Fruit fly (Drosophila melanogaster): Measurements from ENCODE around the gene CG4907.

Gene CG4907

dm6 chr3R:22750534-22750947 is 40.0 kb upstream of the CG4907 start, which contains the start of the genes rumi, CG7029 and Usp12-46 (continued):
- TF ChIP-seq CG6854 (GFP tag; optimal IDR thresholded peaks at IDR 0.05): no peak
- peak; percentile 90 for TF ChIP-seq lab (GFP tag; optimal IDR thresholded peaks at IDR 0.05)
- no peak for TF ChIP-seq tio (GFP tag; optimal IDR thresholded peaks at IDR 0.05)
- peak; percentile 78 for TF ChIP-seq stc (GFP tag; IDR thresholded peaks at IDR 0.05)
- peak; percentile 86 for TF ChIP-seq CG11456 (GFP tag; IDR thresholded peaks at IDR 0.05)
- peak; percentile 87 for TF ChIP-seq Atf-2 (GFP tag; optimal IDR thresholded peaks at IDR 0.05)
- peak; percentile 80 for TF ChIP-seq Max (GFP tag; optimal IDR thresholded peaks at IDR 0.05)
- peak; percentile 88 for TF ChIP-seq CG9932 (GFP tag; IDR thresholded peaks at IDR 0.05)
- TF ChIP-seq cwo (GFP tag; optimal IDR thresholded peaks at IDR 0.05): peak; percentile 57
- TF ChIP-seq CG9609 (GFP tag; optimal IDR thresholded peaks at IDR 0.05): peak; percentile 87
- peak; percentile 87 for TF ChIP-seq CG8924 (tag; optimal IDR thresholded peaks at IDR 0.05)
- peak; percentile 21 for TF ChIP-seq Sry-β (GFP tag; optimal IDR thresholded peaks at IDR 0.05)
- TF ChIP-seq pros (GFP tag; optimal IDR thresholded peaks at IDR 0.05): peak; percentile 82
- 0 out of 3 replicates have a peak, but pooled peaks have one; percentile 53 for TF ChIP-seq C15 (GFP tag; IDR thresholded peaks at IDR 0.05)
- peak; percentile 85 for TF ChIP-seq CG7839 (tag; optimal IDR thresholded peaks at IDR 0.05)
- TF ChIP-seq jumu (GFP tag; optimal IDR thresholded peaks at IDR 0.05): peak; percentile 94
- peak; percentile 67 for TF ChIP-seq bbx (GFP tag; IDR thresholded peaks at IDR 0.05; ENCODE audit: partially characterized antibody)
- TF ChIP-seq bab2 (GFP tag; optimal IDR thresholded peaks at IDR 0.05): peak; percentile 88
- TF ChIP-seq Med (GFP tag): peak; percentile 98
- TF ChIP-seq Asciz (GFP tag; optimal IDR thresholded peaks at IDR 0.05): peak; percentile 44
- peak; percentile 52 for TF ChIP-seq CG31388 (GFP tag; optimal IDR thresholded peaks at IDR 0.05)
- peak; percentile 77 for TF ChIP-seq E2f1 (GFP tag; IDR thresholded peaks at IDR 0.05)
- TF ChIP-seq aop (GFP tag; IDR thresholded peaks at IDR 0.05): peak; percentile 43; the same call in 1 of the 2 replicates
- no peak for TF ChIP-seq odd (GFP tag; optimal IDR thresholded peaks at IDR 0.05)
- TF ChIP-seq gcm2 (GFP tag; optimal IDR thresholded peaks at IDR 0.05): peak; percentile 67
- peak; percentile 87 for TF ChIP-seq CG15696 (tag; optimal IDR thresholded peaks at IDR 0.05)
- TF ChIP-seq tx (GFP tag; optimal IDR thresholded peaks at IDR 0.05): peak; percentile 85
- TF ChIP-seq CG17912 (GFP tag; optimal IDR thresholded peaks at IDR 0.05): peak; percentile 68
- TF ChIP-seq CG1792 (GFP tag; optimal IDR thresholded peaks at IDR 0.05): peak; percentile 57
- peak; percentile 75 for TF ChIP-seq CG7556 (GFP tag; optimal IDR thresholded peaks at IDR 0.05)
- TF ChIP-seq onecut (GFP tag; IDR thresholded peaks at IDR 0.05): peak; percentile 71
- no peak for TF ChIP-seq Vsx1 (GFP tag; optimal IDR thresholded peaks at IDR 0.05)
- TF ChIP-seq CG12104 (GFP tag; optimal IDR thresholded peaks at IDR 0.05): peak; percentile 20
- TF ChIP-seq Bteb2 (GFP tag; optimal IDR thresholded peaks at IDR 0.05): peak; percentile 90
- peak; percentile 91 for TF ChIP-seq Side (GFP tag; optimal IDR thresholded peaks at IDR 0.05)
- TF ChIP-seq Doc2 (GFP tag; IDR thresholded peaks at IDR 0.05): no peak
- TF ChIP-seq tup (GFP tag; optimal IDR thresholded peaks at IDR 0.05): peak; percentile 38
- TF ChIP-seq Ptx1 (GFP tag; IDR thresholded peaks at IDR 0.05): peak; percentile 83
- peak; percentile 81 for TF ChIP-seq NfI (GFP tag; optimal IDR thresholded peaks at IDR 0.05)
- peak; percentile 76 for TF ChIP-seq CG2116 (GFP tag; optimal IDR thresholded peaks at IDR 0.05)
- TF ChIP-seq CG9215 (GFP tag; IDR thresholded peaks at IDR 0.05): peak; percentile 77
- TF ChIP-seq CG12942 (GFP tag; optimal IDR thresholded peaks at IDR 0.05): peak; percentile 76
- no peak for TF ChIP-seq CkIIα-i1 (GFP tag; IDR thresholded peaks at IDR 0.05)
- peak in 1 of 2 experiments; percentile 60 for TF ChIP-seq crp (GFP tag; optimal IDR thresholded peaks at IDR 0.05)
- peak; percentile 72 for TF ChIP-seq amos (GFP tag; IDR thresholded peaks at IDR 0.05; ENCODE audit: partially characterized antibody)
- TF ChIP-seq Stat92E (GFP tag; optimal IDR thresholded peaks at IDR 0.05): peak in 1 of 3 experiments; percentile 18
- peak; percentile 81 for TF ChIP-seq Ada2b (GFP tag; IDR thresholded peaks at IDR 0.05)
- TF ChIP-seq scrt (GFP tag; optimal IDR thresholded peaks at IDR 0.05): peak; percentile 79
- peak; percentile 76 for TF ChIP-seq CG6272 (GFP tag; IDR thresholded peaks at IDR 0.05)
- TF ChIP-seq CG12769 (tag; optimal IDR thresholded peaks at IDR 0.05): no peak

All from whole organism, embryonic.